Worm (Caenorhabditis elegans) whole organism, late embryonic: ENCODE results near the gene F12E12.1.

Source experiments
- ceh-31 ChIP-seq: sonication (generic microtip); optimal IDR thresholded peaks from 2 replicates; lab custom pipeline; 2016; ENCODE audit warnings: missing genetic modification characterization, missing compliant biosample characterization
- elt-2 ChIP-seq: sonication (generic microtip); optimal IDR thresholded peaks from 2 replicates; lab custom pipeline; 2016; ENCODE audit warnings: missing genetic modification reagents, missing genetic modification characterization, missing compliant biosample characterization
- hlh-30 ChIP-seq: sonication (generic microtip); optimal IDR thresholded peaks from 2 replicates; lab custom pipeline; 2017; ENCODE audit warnings: antibody characterized with exemption, missing genetic modification characterization, missing compliant biosample characterization; ENCODE audit not compliant: insufficient read depth
- rnt-1 ChIP-seq: sonication (generic microtip); optimal IDR thresholded peaks from 2 replicates; lab custom pipeline; 2016; ENCODE audit warnings: missing genetic modification characterization, missing compliant biosample characterization

- TF ChIP-seq hlh-30 (tag; lab: Kevin White, UChicago), result no peak
- TF ChIP-seq ceh-31 (tag; lab: Kevin White, UChicago), result no peak
- TF ChIP-seq elt-2 (tag; lab: Kevin White, UChicago), result no peak
- TF ChIP-seq rnt-1, result no peak
These were observed 17.4 kb upstream of the F12E12.1 start, which contains the start of gene C46E10.1 for ce11 chrII:3724175-3724715.
